Fruit fly (Drosophila melanogaster): ENCODE measurements around the gene CG7730.
A peak's percentile ranks its signal among the peaks of the same experiment; 100 is the strongest.

dm6 chr3L:16988526-16988925, 38.8 kb upstream of the CG7730 start:
- TF ChIP-seq EcR (GFP tag; optimal IDR thresholded peaks at IDR 0.05) (peak; percentile 95), Ets98B (GFP tag; IDR thresholded peaks at IDR 0.05) (no peak), CG8159 (tag; optimal IDR thresholded peaks at IDR 0.05) (no peak), Snoo (tag; optimal IDR thresholded peaks at IDR 0.05) (no peak), CG14655 (GFP tag; optimal IDR thresholded peaks at IDR 0.05) (no peak), CG34367 (tag; optimal IDR thresholded peaks at IDR 0.05) (no peak), CG15710 (tag; optimal IDR thresholded peaks at IDR 0.05) (no peak), gl (tag; optimal IDR thresholded peaks at IDR 0.05) (no peak), CG12605 (GFP tag; IDR thresholded peaks at IDR 0.05) (no peak), CG10348 (GFP tag; IDR thresholded peaks at IDR 0.05) (no peak), CG17806 (tag; optimal IDR thresholded peaks at IDR 0.05) (no peak)
